Fruit fly (Drosophila melanogaster): ENCODE results near the gene Pdha.
A peak's percentile ranks its signal among the peaks of the same experiment; 100 is the strongest.

Gene Pdha

DNA sequence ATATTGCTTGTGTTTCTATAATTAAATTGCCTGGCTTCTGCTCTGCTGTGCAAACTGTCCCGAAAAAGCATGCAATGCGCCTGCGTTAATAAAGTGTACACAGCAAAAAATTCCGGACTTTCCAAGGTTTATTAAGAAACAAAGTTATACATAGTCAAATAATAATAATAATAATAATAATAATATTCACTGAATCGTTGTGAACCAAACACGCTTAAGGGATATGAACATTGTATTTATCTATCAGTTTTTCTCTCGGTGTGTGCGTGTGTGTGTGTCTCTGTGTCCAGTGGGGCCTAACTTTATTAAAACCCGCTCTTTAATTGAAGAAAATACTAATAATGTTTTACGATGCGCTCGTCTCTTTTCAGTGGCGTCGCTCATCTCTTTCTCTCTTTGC, 10.9 kb upstream of the Pdha start (continued):
- TF ChIP-seq Lpt (GFP tag; optimal IDR thresholded peaks at IDR 0.05) (peak; percentile 13), CG15336 (GFP tag; IDR thresholded peaks at IDR 0.05) (peak; percentile 45; the same call in 1 of the 2 replicates), CG32006 (GFP tag; optimal IDR thresholded peaks at IDR 0.05) (peak; percentile 57), CG6276 (GFP tag; optimal IDR thresholded peaks at IDR 0.05) (peak; percentile 14), achi (GFP tag; optimal IDR thresholded peaks at IDR 0.05) (peak; percentile 35), CG6792 (GFP tag; optimal IDR thresholded peaks at IDR 0.05) (peak; percentile 13), eg (GFP tag; IDR thresholded peaks at IDR 0.05) (peak; percentile 51; the same call in 1 of the 3 replicates), CG9139 (GFP tag; optimal IDR thresholded peaks at IDR 0.05) (no peak), CG6163 (GFP tag; IDR thresholded peaks at IDR 0.05) (peak; percentile 74)

- TF ChIP-seq CG6792 (GFP tag; optimal IDR thresholded peaks at IDR 0.05): no peak
- TF ChIP-seq eg (GFP tag; IDR thresholded peaks at IDR 0.05): no peak
- 0 out of 3 replicates have a peak, but pooled peaks have one; percentile 10 for TF ChIP-seq CG6163 (GFP tag; IDR thresholded peaks at IDR 0.05)
Measured at dm6 chrX:4692963-4693362, 9.1 kb upstream of the Pdha start.

- no peak for TF ChIP-seq Sox14 (GFP tag; optimal IDR thresholded peaks at IDR 0.05)
- TF ChIP-seq Smox (GFP tag; optimal IDR thresholded peaks at IDR 0.05): no peak
- TF ChIP-seq CG8319 (GFP tag; optimal IDR thresholded peaks at IDR 0.05): no peak
- no peak for TF ChIP-seq acj6 (GFP tag; optimal IDR thresholded peaks at IDR 0.05)
- no peak for TF ChIP-seq esn (GFP tag; optimal IDR thresholded peaks at IDR 0.05)
- TF ChIP-seq net (GFP tag; optimal IDR thresholded peaks at IDR 0.05): no peak
Measured at dm6 chrX:4694104-4694503, 8.0 kb upstream of the Pdha start.

DNA sequence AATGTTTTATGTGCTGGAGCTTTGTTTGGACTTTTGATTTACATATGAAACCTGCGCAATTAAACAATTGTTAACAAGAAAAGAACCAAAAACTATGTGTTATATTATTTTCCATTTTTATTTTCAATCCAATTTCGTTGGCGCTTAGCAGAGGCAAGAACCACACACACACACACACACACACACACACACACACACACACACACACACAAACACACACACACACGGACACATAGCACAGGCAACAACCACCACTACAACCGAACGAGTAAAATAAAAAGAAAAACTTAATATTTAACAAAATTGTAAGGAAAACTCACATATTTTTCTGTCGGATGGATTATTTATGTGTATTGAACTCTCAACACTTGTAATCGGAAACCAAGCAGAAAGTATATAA, 2.7 kb upstream of the Pdha start:
- no peak for TF ChIP-seq CG10631 (GFP tag; optimal IDR thresholded peaks at IDR 0.05)
- no peak for TF ChIP-seq net (GFP tag; optimal IDR thresholded peaks at IDR 0.05)
- TF ChIP-seq CG8632 (GFP tag; optimal IDR thresholded peaks at IDR 0.05): no peak
- no peak for TF ChIP-seq Blimp-1 (GFP tag; optimal IDR thresholded peaks at IDR 0.05)
- TF ChIP-seq CG1621 (tag; optimal IDR thresholded peaks at IDR 0.05): no peak
- TF ChIP-seq Sox15 (GFP tag; optimal IDR thresholded peaks at IDR 0.05): no peak

DNA sequence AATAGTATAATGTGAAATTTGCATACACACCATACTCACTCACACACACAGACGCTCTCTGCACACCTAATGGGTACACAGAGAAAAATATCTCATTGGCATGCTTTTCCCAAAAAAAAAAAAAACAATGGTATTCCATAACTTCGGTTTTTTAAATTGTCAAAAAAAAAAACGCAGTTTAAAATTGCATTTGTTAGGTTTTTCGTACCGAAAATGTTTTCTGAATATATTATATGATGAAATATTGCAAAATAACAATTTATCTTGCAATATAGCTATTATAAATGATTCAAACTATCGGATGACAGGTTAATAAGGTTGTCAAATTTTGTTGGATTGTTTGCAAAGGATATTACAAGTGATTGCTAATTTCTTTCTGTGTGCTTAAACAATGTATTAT, 2.3 kb upstream of the Pdha start:
- peak; percentile 19 for TF ChIP-seq acj6 (GFP tag; optimal IDR thresholded peaks at IDR 0.05)
- peak; percentile 18 for TF ChIP-seq CG6792 (GFP tag; optimal IDR thresholded peaks at IDR 0.05)
- no peak for TF ChIP-seq Blimp-1 (GFP tag; optimal IDR thresholded peaks at IDR 0.05)
- peak; percentile 23 for TF ChIP-seq CG32006 (GFP tag; optimal IDR thresholded peaks at IDR 0.05)
- peak; percentile 6 for TF ChIP-seq pdm3 (GFP tag; optimal IDR thresholded peaks at IDR 0.05)
- TF ChIP-seq CG15336 (GFP tag; IDR thresholded peaks at IDR 0.05): peak; percentile 24; the same call in 1 of the 2 replicates
- peak; percentile 16 for TF ChIP-seq achi (GFP tag; optimal IDR thresholded peaks at IDR 0.05)
- TF ChIP-seq Smox (GFP tag; optimal IDR thresholded peaks at IDR 0.05): peak; percentile 30
- peak; percentile 35; the same call in 2 of the 3 replicates for TF ChIP-seq CG8119 (GFP tag; IDR thresholded peaks at IDR 0.05)
- no peak for TF ChIP-seq fd59A (GFP tag; optimal IDR thresholded peaks at IDR 0.05)
- peak; percentile 24 for TF ChIP-seq Met (GFP tag; optimal IDR thresholded peaks at IDR 0.05)
- peak; percentile 20 for TF ChIP-seq cyc (GFP tag; optimal IDR thresholded peaks at IDR 0.05)
- peak; percentile 65 for TF ChIP-seq Eip78C (GFP tag)
- TF ChIP-seq Lpt (GFP tag; optimal IDR thresholded peaks at IDR 0.05): no peak
- peak; percentile 71 for TF ChIP-seq svp (GFP tag)
- peak; percentile 12 for TF ChIP-seq CG34406 (GFP tag; optimal IDR thresholded peaks at IDR 0.05)
- peak; percentile 19 for TF ChIP-seq CG10631 (GFP tag; optimal IDR thresholded peaks at IDR 0.05)
- TF ChIP-seq CG6163 (GFP tag; IDR thresholded peaks at IDR 0.05): no peak
- TF ChIP-seq CG6808 (GFP tag; optimal IDR thresholded peaks at IDR 0.05): no peak
- peak; percentile 17 for TF ChIP-seq lz (GFP tag; optimal IDR thresholded peaks at IDR 0.05)
- TF ChIP-seq CG11902 (GFP tag; optimal IDR thresholded peaks at IDR 0.05): no peak
- peak; percentile 3 for TF ChIP-seq OdsH (GFP tag; optimal IDR thresholded peaks at IDR 0.05)
- peak; percentile 19 for TF ChIP-seq CG3919 (GFP tag; optimal IDR thresholded peaks at IDR 0.05)
- peak; percentile 17 for TF ChIP-seq Hr39 (GFP tag; optimal IDR thresholded peaks at IDR 0.05)
- TF ChIP-seq Eip75B (GFP tag; optimal IDR thresholded peaks at IDR 0.05): peak; percentile 47
- TF ChIP-seq fd85E (GFP tag; optimal IDR thresholded peaks at IDR 0.05): no peak
- peak; percentile 29 for TF ChIP-seq esn (GFP tag; optimal IDR thresholded peaks at IDR 0.05)
